Fruit fly (Drosophila melanogaster): ENCODE measurements around the gene Eig71Eg.

- no peak for TF ChIP-seq Eip93F (GFP tag; optimal IDR thresholded peaks at IDR 0.05)
- TF ChIP-seq CG6854 (GFP tag; optimal IDR thresholded peaks at IDR 0.05) = no peak
- TF ChIP-seq Hr39 (GFP tag; optimal IDR thresholded peaks at IDR 0.05) = no peak
- no peak for TF ChIP-seq CG11762 (GFP tag; optimal IDR thresholded peaks at IDR 0.05; ENCODE audit: insufficient read depth)
These were observed 26.6 kb downstream of the Eig71Eg start for dm6 chr3L:15684017-15684416.
